Fruit fly (Drosophila melanogaster) whole organism, embryonic: ENCODE results near the gene Rpn2.

Source experiments
- Adf1 ChIP-seq: fragments of 200-800 bp; sonication (Bioruptor generic); IDR thresholded peaks from 2 replicates; pipeline ENCODE4 v1.3.6; 2022; ENCODE audit warnings: missing biosample characterization, missing genetic modification characterization
- CG10209 ChIP-seq: fragments of 200-800 bp; sonication (Bioruptor generic); optimal IDR thresholded peaks from 3 replicates; lab custom pipeline; 2017; ENCODE audit warnings: missing biosample characterization, mild to moderate bottlenecking, missing genetic modification characterization, missing genetic modification reagents
- CG10654 ChIP-seq: fragments of 200-800 bp; sonication (Bioruptor generic); optimal IDR thresholded peaks from 2 replicates; lab custom pipeline; 2016; ENCODE audit warnings: missing biosample characterization, missing genetic modification characterization
- CG11504 ChIP-seq: fragments of 200-800 bp; sonication (Bioruptor generic); optimal IDR thresholded peaks from 3 replicates; lab custom pipeline; 2019; ENCODE audit warnings: missing biosample characterization, mild to moderate bottlenecking, missing genetic modification characterization, moderate library complexity
- CG11695 ChIP-seq: fragments of 200-800 bp; sonication (Bioruptor generic); IDR thresholded peaks from 3 replicates; pipeline ENCODE4 v1.3.6; 2022; ENCODE audit warnings: missing biosample characterization, missing genetic modification characterization
- CG12659 ChIP-seq: fragments of 200-800 bp; sonication (Bioruptor generic); optimal IDR thresholded peaks from 3 replicates; lab custom pipeline; 2017; ENCODE audit warnings: mild to moderate bottlenecking, missing biosample characterization, missing genetic modification reagents, missing genetic modification characterization
- CG14441 ChIP-seq: fragments of 200-800 bp; sonication (Bioruptor generic); IDR thresholded peaks from 2 replicates; pipeline ENCODE4 v1.3.6; 2022; ENCODE audit warnings: missing biosample characterization, missing genetic modification characterization
- CG14667 ChIP-seq: fragments of 200-800 bp; sonication (Bioruptor generic); IDR thresholded peaks from 2 replicates; pipeline ENCODE4 v1.3.6; 2022; ENCODE audit warnings: missing biosample characterization, missing genetic modification characterization
- CG15696 ChIP-seq: fragments of 200-800 bp; sonication (Bioruptor generic); optimal IDR thresholded peaks from 2 replicates; lab custom pipeline; 2019; ENCODE audit warnings: missing biosample characterization, mild to moderate bottlenecking, missing genetic modification characterization, moderate library complexity
- CG1602 ChIP-seq: fragments of 200-800 bp; sonication (Bioruptor generic); optimal IDR thresholded peaks from 3 replicates; lab custom pipeline; 2016; ENCODE audit warnings: missing biosample characterization, missing genetic modification characterization
- CG17802 ChIP-seq: fragments of 200-800 bp; sonication (Bioruptor generic); optimal IDR thresholded peaks from 2 replicates; lab custom pipeline; 2018; ENCODE audit warnings: missing biosample characterization, mild to moderate bottlenecking, missing genetic modification characterization, moderate library complexity
- CG2678 ChIP-seq: fragments of 200-800 bp; sonication (Bioruptor generic); optimal IDR thresholded peaks from 3 replicates; lab custom pipeline; 2019; ENCODE audit warnings: missing biosample characterization, mild to moderate bottlenecking, missing genetic modification characterization, moderate library complexity
- CG2712 ChIP-seq: fragments of 200-800 bp; optimal IDR thresholded peaks from 3 replicates; lab custom pipeline; 2019; ENCODE audit warnings: missing biosample characterization, mild to moderate bottlenecking, missing genetic modification characterization, moderate library complexity
- CG30020 ChIP-seq: fragments of 200-800 bp; optimal IDR thresholded peaks from 2 replicates; lab custom pipeline; 2019; ENCODE audit warnings: missing biosample characterization, mild to moderate bottlenecking, missing genetic modification characterization, moderate library complexity
- CG31441 ChIP-seq: fragments of 200-800 bp; sonication (Bioruptor generic); IDR thresholded peaks from 2 replicates; pipeline ENCODE4 v1.3.6; 2022; ENCODE audit warnings: missing biosample characterization, missing genetic modification characterization
- CG32532 ChIP-seq: fragments of 200-800 bp; sonication (Bioruptor generic); IDR thresholded peaks from 2 replicates; pipeline ENCODE4 v1.3.6; 2022; ENCODE audit warnings: missing biosample characterization, missing genetic modification characterization
- CG3838 ChIP-seq: fragments of 200-800 bp; sonication (Bioruptor generic); optimal IDR thresholded peaks from 3 replicates; lab custom pipeline; 2016; ENCODE audit warnings: missing biosample characterization, missing genetic modification characterization
- CG42726 ChIP-seq: fragments of 200-800 bp; sonication (Bioruptor generic); IDR thresholded peaks from 2 replicates; pipeline ENCODE4 v1.3.6; 2022; ENCODE audit warnings: missing biosample characterization, missing genetic modification characterization; ENCODE audit not compliant: partially characterized antibody
- CG4424 ChIP-seq: fragments of 200-800 bp; sonication (Bioruptor generic); optimal IDR thresholded peaks from 3 replicates; lab custom pipeline; 2016; ENCODE audit warnings: missing biosample characterization, missing genetic modification characterization
- CG6272 ChIP-seq: fragments of 200-800 bp; sonication (Bioruptor generic); IDR thresholded peaks from 2 replicates; pipeline ENCODE4 v1.3.6; 2022; ENCODE audit warnings: missing biosample characterization, missing genetic modification characterization
- CG7556 ChIP-seq: fragments of 200-800 bp; sonication (Bioruptor generic); optimal IDR thresholded peaks from 2 replicates; lab custom pipeline; 2017; ENCODE audit warnings: missing biosample characterization, mild to moderate bottlenecking, missing genetic modification characterization
- CG7745 ChIP-seq: fragments of 200-800 bp; sonication (Bioruptor generic); optimal IDR thresholded peaks from 2 replicates; lab custom pipeline; 2018; ENCODE audit warnings: missing biosample characterization, mild to moderate bottlenecking, missing genetic modification characterization, moderate library complexity
- CG9876 ChIP-seq: fragments of 200-800 bp; sonication (Bioruptor generic); optimal IDR thresholded peaks from 2 replicates; lab custom pipeline; 2016; ENCODE audit warnings: missing biosample characterization, missing genetic modification characterization
- Fer1 ChIP-seq: fragments of 200-800 bp; sonication (Bioruptor generic); optimal IDR thresholded peaks from 2 replicates; lab custom pipeline; 2017; ENCODE audit warnings: missing biosample characterization, mild to moderate bottlenecking, missing genetic modification characterization
- MTF-1 ChIP-seq: fragments of 200-800 bp; sonication (Bioruptor generic); optimal IDR thresholded peaks from 2 replicates; lab custom pipeline; 2018; ENCODE audit warnings: missing biosample characterization, mild to moderate bottlenecking, missing genetic modification characterization, borderline replicate concordance
- Med ChIP-seq: fragments of 200-800 bp; sonication (Bioruptor generic); peaks from one replicate; lab custom pipeline; 2016; ENCODE audit warnings: missing biosample characterization, missing genetic modification characterization, mild to moderate bottlenecking, inconsistent platforms, moderate library complexity
- Meics ChIP-seq: fragments of 200-800 bp; sonication (Bioruptor generic); optimal IDR thresholded peaks from 2 replicates; lab custom pipeline; 2017; ENCODE audit warnings: missing biosample characterization, mild to moderate bottlenecking, missing genetic modification characterization
- Pdp1 ChIP-seq, 2 experiments: fragments of 200-800 bp; sonication (Bioruptor generic); optimal IDR thresholded peaks; 3 replicates each; lab custom pipeline; 2016; ENCODE audit warnings: missing biosample characterization in 2 of 2, missing genetic modification characterization in 2 of 2, mild to moderate bottlenecking in 1 of 2, moderate library complexity in 1 of 2
- Sin3A ChIP-seq: fragments of >200 bp; optimal IDR thresholded peaks from 2 replicates; lab custom pipeline; 2018
- Six4 ChIP-seq: fragments of 200-800 bp; sonication (Bioruptor generic); optimal IDR thresholded peaks from 2 replicates; lab custom pipeline; 2016; ENCODE audit warnings: missing biosample characterization, missing genetic modification characterization
- Sry-β ChIP-seq: fragments of 200-800 bp; sonication (Bioruptor generic); optimal IDR thresholded peaks from 2 replicates; lab custom pipeline; 2018; ENCODE audit warnings: missing biosample characterization, mild to moderate bottlenecking, missing genetic modification characterization, moderate library complexity
- bsh ChIP-seq, 2 experiments: fragments of 200-800 bp; sonication (Bioruptor generic); optimal IDR thresholded peaks; 2 replicates each; lab custom pipeline; 2017 to 2018; ENCODE audit warnings: mild to moderate bottlenecking in 2 of 2, missing biosample characterization in 2 of 2, missing genetic modification characterization in 2 of 2, moderate library complexity in 1 of 2
- cad ChIP-seq: fragments of >200 bp; optimal IDR thresholded peaks from 2 replicates; lab custom pipeline; 2017; ENCODE audit warnings: missing biosample characterization, missing genetic modification characterization
- caup ChIP-seq: fragments of 200-800 bp; sonication (Bioruptor generic); optimal IDR thresholded peaks from 3 replicates; lab custom pipeline; 2017; ENCODE audit warnings: missing biosample characterization, mild to moderate bottlenecking, missing genetic modification characterization, moderate library complexity; ENCODE audit not compliant: severe bottlenecking
- dmrt99B ChIP-seq: fragments of 200-800 bp; sonication (Bioruptor generic); optimal IDR thresholded peaks from 2 replicates; lab custom pipeline; 2018; ENCODE audit warnings: missing biosample characterization, mild to moderate bottlenecking, missing genetic modification characterization, moderate library complexity
- dysf ChIP-seq: fragments of 200-800 bp; sonication (Bioruptor generic); IDR thresholded peaks from 3 replicates; pipeline ENCODE4 v1.3.6; 2022; ENCODE audit warnings: missing biosample characterization, missing genetic modification characterization
- hbn ChIP-seq: fragments of 200-800 bp; sonication (Bioruptor generic); IDR thresholded peaks from 2 replicates; pipeline ENCODE4 v1.3.6; 2022; ENCODE audit warnings: missing biosample characterization, missing genetic modification characterization; ENCODE audit not compliant: partially characterized antibody
- kay ChIP-seq: fragments of 200-800 bp; sonication (Bioruptor generic); optimal IDR thresholded peaks from 2 replicates; lab custom pipeline; 2016; ENCODE audit warnings: missing biosample characterization, missing genetic modification characterization
- nmo ChIP-seq: fragments of 200-800 bp; sonication (Bioruptor generic); optimal IDR thresholded peaks from 2 replicates; lab custom pipeline; 2018; ENCODE audit warnings: missing biosample characterization, mild to moderate bottlenecking, missing genetic modification characterization, moderate library complexity
- pb ChIP-seq: fragments of 200-800 bp; sonication (Bioruptor generic); optimal IDR thresholded peaks from 3 replicates; lab custom pipeline; 2016; ENCODE audit warnings: missing biosample characterization, missing genetic modification characterization
- phol ChIP-seq: fragments of 200-800 bp; sonication (Bioruptor generic); optimal IDR thresholded peaks from 3 replicates; lab custom pipeline; 2018; ENCODE audit warnings: missing biosample characterization, mild to moderate bottlenecking, missing genetic modification characterization, moderate library complexity
- pzg ChIP-seq: fragments of 200-800 bp; sonication (Bioruptor generic); optimal IDR thresholded peaks from 3 replicates; lab custom pipeline; 2018; ENCODE audit warnings: missing biosample characterization, mild to moderate bottlenecking, missing genetic modification characterization, moderate library complexity
- row ChIP-seq: fragments of 200-800 bp; sonication (Bioruptor generic); IDR thresholded peaks from 3 replicates; pipeline ENCODE4 v1.3.6; 2022; ENCODE audit warnings: missing biosample characterization, missing genetic modification characterization
- sd ChIP-seq: fragments of 200-800 bp; sonication (Bioruptor generic); optimal IDR thresholded peaks from 3 replicates; lab custom pipeline; 2018; ENCODE audit warnings: missing biosample characterization, mild to moderate bottlenecking, missing genetic modification characterization, moderate library complexity
- sens ChIP-seq: fragments of 200-800 bp; sonication (Bioruptor generic); peaks from one replicate; lab custom pipeline; 2016; ENCODE audit warnings: missing biosample characterization, missing genetic modification characterization
- wdn ChIP-seq: fragments of 200-800 bp; sonication (Bioruptor generic); IDR thresholded peaks from 2 replicates; pipeline ENCODE4 v1.3.6; 2022; ENCODE audit warnings: missing biosample characterization, missing genetic modification characterization

The Rpn2 gene

DNA sequence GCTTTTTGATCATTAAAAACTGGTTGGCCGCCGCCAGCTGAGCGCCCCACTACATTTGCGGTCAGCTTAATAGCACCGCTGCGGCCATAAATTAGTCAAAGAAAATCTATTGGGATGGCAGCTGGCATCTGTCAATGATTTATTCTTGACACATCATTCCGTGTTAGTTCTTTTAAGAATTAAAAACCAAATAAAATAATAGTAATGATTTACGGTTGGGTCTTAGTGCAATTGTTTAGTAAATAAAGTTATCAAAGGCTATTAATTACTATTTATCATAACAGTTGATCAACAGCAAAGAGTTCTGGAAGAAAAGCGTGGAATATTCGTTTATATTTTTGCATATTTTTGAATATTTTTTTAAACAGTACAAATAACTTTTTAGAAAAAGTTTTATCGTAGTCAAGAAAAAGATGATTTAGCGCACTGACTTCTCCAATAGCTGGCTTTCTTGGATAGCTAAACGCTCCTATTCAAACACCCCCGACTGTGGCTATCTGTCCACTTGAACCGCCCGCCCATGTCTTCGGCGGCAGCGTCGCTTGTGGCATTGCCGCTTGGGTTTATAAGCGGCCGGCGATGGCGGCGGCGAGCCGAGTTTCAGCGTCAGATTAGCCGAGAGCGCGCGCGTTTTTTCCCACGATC, 43.8 kb downstream of the Rpn2 start, which contains the start of gene CG14515 (continued):
- TF ChIP-seq nmo (GFP tag; lab: Kevin White, UChicago) (peak; percentile 59), MTF-1 (no peak), CG7556 (GFP tag; lab: Kevin White, UChicago) (peak; percentile 39), CG3838 (no peak), sd (tag; lab: Kevin White, UChicago) (no peak), kay (no peak), cad (no peak), Sry-β (GFP tag; lab: Kevin White, UChicago) (no peak), CG14667 (no peak), CG32532 (no peak), hbn (GFP tag; lab: Robert Waterston, UW) (no peak), dmrt99B (tag; lab: Kevin White, UChicago) (peak; percentile 49), CG1602 (GFP tag; lab: Kevin White, UChicago) (no peak), CG11504 (peak; percentile 56), Six4 (GFP tag; lab: Kevin White, UChicago) (no peak), CG12659 (GFP tag; lab: Kevin White, UChicago) (no peak), pzg (GFP tag; lab: Kevin White, UChicago) (no peak), CG42726 (GFP tag; lab: Robert Waterston, UW) (no peak), Pdp1 (GFP tag; optimal IDR thresholded peaks at IDR 0.05; lab: Kevin White, UChicago) (no peak), Sin3A (lab: Kevin White, UChicago) (no peak), CG17802 (no peak), Adf1 (GFP tag; lab: Robert Waterston, UW) (no peak), CG10654 (GFP tag; lab: Kevin White, UChicago) (no peak), sens (GFP tag; lab: Kevin White, UChicago) (peak; percentile 76), wdn (GFP tag; lab: Robert Waterston, UW) (no peak), bsh (GFP tag; optimal IDR thresholded peaks at IDR 0.05; lab: Kevin White, UChicago) (no peak), CG15696 (no peak), caup (GFP tag; lab: Kevin White, UChicago) (no peak), Meics (GFP tag; lab: Kevin White, UChicago) (no peak), CG4424 (GFP tag; lab: Kevin White, UChicago) (peak; percentile 21), CG6272 (GFP tag; lab: Robert Waterston, UW) (no peak), row (0 out of 3 replicates have a peak, but pooled peaks have one; percentile 39), CG2712 (peak; percentile 17), CG30020 (tag; lab: Kevin White, UChicago) (no peak), CG10209 (no peak), CG7745 (tag; lab: Kevin White, UChicago) (no peak), phol (tag; lab: Kevin White, UChicago) (peak; percentile 27), CG14441 (GFP tag; lab: Robert Waterston, UW) (0 out of 2 replicates have a peak, but pooled peaks have one; percentile 4), Fer1 (GFP tag; lab: Kevin White, UChicago) (no peak), CG31441 (GFP tag; lab: Robert Waterston, UW) (peak; percentile 39; the same call in 1 of the 2 replicates), CG11695 (0 out of 3 replicates have a peak, but pooled peaks have one; percentile 12), Med (GFP tag; lab: Kevin White, UChicago) (peak; percentile 40), CG2678 (tag; lab: Kevin White, UChicago) (peak; percentile 20), dysf (GFP tag; lab: Robert Waterston, UW) (0 out of 3 replicates have a peak, but pooled peaks have one; percentile 30), pb (no peak), CG9876 (GFP tag; lab: Kevin White, UChicago) (no peak)
